Fruit fly (Drosophila melanogaster) whole organism, embryonic: ENCODE results near the gene CG13077.

Experiments used
- CG10543 ChIP-seq: fragments of 200-800 bp; sonication (Bioruptor generic); optimal IDR thresholded peaks from 3 replicates; lab custom pipeline; 2017; ENCODE audit warnings: missing biosample characterization, mild to moderate bottlenecking, missing genetic modification characterization, moderate library complexity
- CG10565 ChIP-seq: fragments of 200-800 bp; sonication (Bioruptor generic); optimal IDR thresholded peaks from 3 replicates; lab custom pipeline; 2016; ENCODE audit warnings: missing biosample characterization, mild to moderate bottlenecking, missing genetic modification characterization
- CG10654 ChIP-seq: fragments of 200-800 bp; sonication (Bioruptor generic); optimal IDR thresholded peaks from 2 replicates; lab custom pipeline; 2016; ENCODE audit warnings: missing biosample characterization, missing genetic modification characterization
- CG13424 ChIP-seq: fragments of 200-800 bp; sonication (Bioruptor generic); optimal IDR thresholded peaks from 2 replicates; lab custom pipeline; 2019; ENCODE audit warnings: missing biosample characterization, mild to moderate bottlenecking, missing genetic modification characterization, moderate library complexity
- CG13624 ChIP-seq: fragments of 200-800 bp; sonication (Bioruptor generic); optimal IDR thresholded peaks from 2 replicates; lab custom pipeline; 2016; ENCODE audit warnings: missing biosample characterization, missing genetic modification characterization
- CG14441 ChIP-seq: fragments of 200-800 bp; sonication (Bioruptor generic); IDR thresholded peaks from 2 replicates; pipeline ENCODE4 v1.3.6; 2022; ENCODE audit warnings: missing biosample characterization, missing genetic modification characterization
- CG14667 ChIP-seq: fragments of 200-800 bp; sonication (Bioruptor generic); IDR thresholded peaks from 2 replicates; pipeline ENCODE4 v1.3.6; 2022; ENCODE audit warnings: missing biosample characterization, missing genetic modification characterization
- CG15479 ChIP-seq: fragments of 200-800 bp; sonication (Bioruptor generic); optimal IDR thresholded peaks from 3 replicates; lab custom pipeline; 2019; ENCODE audit warnings: missing biosample characterization, mild to moderate bottlenecking, missing genetic modification characterization, moderate library complexity
- CG1602 ChIP-seq: fragments of 200-800 bp; sonication (Bioruptor generic); optimal IDR thresholded peaks from 3 replicates; lab custom pipeline; 2016; ENCODE audit warnings: missing biosample characterization, missing genetic modification characterization
- CG18476 ChIP-seq: fragments of 200-800 bp; sonication (Bioruptor generic); optimal IDR thresholded peaks from 2 replicates; lab custom pipeline; 2016; ENCODE audit warnings: missing biosample characterization, mild to moderate bottlenecking, missing genetic modification characterization
- CG2202 ChIP-seq: fragments of 200-800 bp; sonication (Bioruptor generic); optimal IDR thresholded peaks from 2 replicates; lab custom pipeline; 2018; ENCODE audit warnings: missing biosample characterization, mild to moderate bottlenecking, missing genetic modification characterization
- CG30020 ChIP-seq: fragments of 200-800 bp; optimal IDR thresholded peaks from 2 replicates; lab custom pipeline; 2019; ENCODE audit warnings: missing biosample characterization, mild to moderate bottlenecking, missing genetic modification characterization, moderate library complexity
- CG30403 ChIP-seq: fragments of 200-800 bp; sonication (Bioruptor generic); optimal IDR thresholded peaks from 3 replicates; lab custom pipeline; 2016; ENCODE audit warnings: missing biosample characterization, missing genetic modification characterization
- CG34376 ChIP-seq: fragments of 200-800 bp; sonication (Bioruptor generic); optimal IDR thresholded peaks from 2 replicates; lab custom pipeline; 2018; ENCODE audit warnings: missing biosample characterization, mild to moderate bottlenecking, missing genetic modification characterization
- CG3726 ChIP-seq: fragments of 200-800 bp; sonication (Bioruptor generic); IDR thresholded peaks from 3 replicates; pipeline ENCODE4, ENCODE4 v1.3.6; 2022; ENCODE audit warnings: missing biosample characterization, missing genetic modification characterization
- CG4707 ChIP-seq: fragments of 200-800 bp; sonication (Bioruptor generic); optimal IDR thresholded peaks from 2 replicates; lab custom pipeline; 2018; ENCODE audit warnings: missing biosample characterization, mild to moderate bottlenecking, missing genetic modification characterization, moderate library complexity
- CG4730 ChIP-seq: fragments of 200-800 bp; sonication (Bioruptor generic); IDR thresholded peaks from 2 replicates; pipeline ENCODE4 v1.3.6; 2022; ENCODE audit warnings: missing biosample characterization, missing genetic modification characterization
- CG6272 ChIP-seq: fragments of 200-800 bp; sonication (Bioruptor generic); IDR thresholded peaks from 2 replicates; pipeline ENCODE4 v1.3.6; 2022; ENCODE audit warnings: missing biosample characterization, missing genetic modification characterization
- CG7271 ChIP-seq: fragments of 200-800 bp; sonication (Bioruptor generic); optimal IDR thresholded peaks from 2 replicates; lab custom pipeline; 2018; ENCODE audit warnings: missing biosample characterization, mild to moderate bottlenecking, missing genetic modification characterization, moderate library complexity
- CG9932 ChIP-seq: fragments of 200-800 bp; sonication (Bioruptor generic); IDR thresholded peaks from 2 replicates; pipeline ENCODE4 v1.3.6; 2022; ENCODE audit warnings: missing biosample characterization, missing genetic modification characterization
- CHES-1-like ChIP-seq: fragments of 200-800 bp; sonication (Bioruptor generic); optimal IDR thresholded peaks from 2 replicates; lab custom pipeline; 2016; ENCODE audit warnings: missing biosample characterization, missing genetic modification characterization
- Drgx ChIP-seq: fragments of 200-800 bp; sonication (Bioruptor generic); IDR thresholded peaks from 2 replicates; pipeline ENCODE4 v1.3.6; 2022; ENCODE audit warnings: missing biosample characterization, missing genetic modification characterization
- E2f1 ChIP-seq: fragments of 200-800 bp; sonication (Bioruptor generic); IDR thresholded peaks from 2 replicates; pipeline ENCODE4 v1.3.6; 2022; ENCODE audit warnings: missing biosample characterization, missing genetic modification characterization
- Ets97D ChIP-seq: fragments of 200-800 bp; sonication (Bioruptor generic); optimal IDR thresholded peaks from 3 replicates; lab custom pipeline; 2016; ENCODE audit warnings: missing biosample characterization, missing genetic modification characterization
- HmgZ ChIP-seq: fragments of 200-800 bp; sonication (Bioruptor generic); optimal IDR thresholded peaks from 2 replicates; lab custom pipeline; 2018; ENCODE audit warnings: missing biosample characterization, mild to moderate bottlenecking, missing genetic modification characterization
- Lhr ChIP-seq: fragments of 200-800 bp; sonication (Bioruptor generic); optimal IDR thresholded peaks from 3 replicates; lab custom pipeline; 2017; ENCODE audit warnings: mild to moderate bottlenecking, missing biosample characterization, missing genetic modification reagents, missing genetic modification characterization
- Lpt ChIP-seq: fragments of >200 bp; optimal IDR thresholded peaks from 2 replicates; lab custom pipeline; 2018; ENCODE audit warnings: missing biosample characterization, missing genetic modification characterization
- MTF-1 ChIP-seq: fragments of 200-800 bp; sonication (Bioruptor generic); optimal IDR thresholded peaks from 2 replicates; lab custom pipeline; 2018; ENCODE audit warnings: missing biosample characterization, mild to moderate bottlenecking, missing genetic modification characterization, borderline replicate concordance
- Neu2 ChIP-seq: fragments of 200-800 bp; sonication (Bioruptor generic); optimal IDR thresholded peaks from 3 replicates; lab custom pipeline; 2016; ENCODE audit warnings: missing biosample characterization, missing genetic modification characterization, borderline replicate concordance
- Opbp ChIP-seq: fragments of 200-800 bp; sonication (Bioruptor generic); IDR thresholded peaks from 3 replicates; pipeline ENCODE4 v1.3.6; 2022; ENCODE audit warnings: missing biosample characterization, missing genetic modification characterization; ENCODE audit not compliant: partially characterized antibody
- Pdp1 ChIP-seq, 2 experiments: fragments of 200-800 bp; sonication (Bioruptor generic); optimal IDR thresholded peaks; 3 replicates each; lab custom pipeline; 2016; ENCODE audit warnings: missing biosample characterization in 2 of 2, missing genetic modification characterization in 2 of 2, mild to moderate bottlenecking in 1 of 2, moderate library complexity in 1 of 2
- Ravus ChIP-seq: fragments of 200-800 bp; sonication (Bioruptor generic); IDR thresholded peaks from 2 replicates; pipeline ENCODE4 v1.3.6; 2022; ENCODE audit warnings: missing biosample characterization, missing genetic modification characterization
- Sin3A ChIP-seq: fragments of >200 bp; optimal IDR thresholded peaks from 2 replicates; lab custom pipeline; 2018
- Sox102F ChIP-seq: fragments of 200-800 bp; sonication (Bioruptor generic); optimal IDR thresholded peaks from 2 replicates; lab custom pipeline; 2018; ENCODE audit warnings: missing biosample characterization, mild to moderate bottlenecking, missing genetic modification characterization, moderate library complexity
- Sry-δ ChIP-seq: fragments of 200-800 bp; sonication (Bioruptor generic); optimal IDR thresholded peaks from 2 replicates; lab custom pipeline; 2016; ENCODE audit warnings: missing biosample characterization, missing genetic modification characterization
- ab ChIP-seq: fragments of 200-800 bp; sonication (Bioruptor generic); optimal IDR thresholded peaks from 2 replicates; lab custom pipeline; 2016; ENCODE audit warnings: missing biosample characterization, missing genetic modification characterization
- chm ChIP-seq: fragments of 200-800 bp; sonication (Bioruptor generic); IDR thresholded peaks from 2 replicates; pipeline ENCODE4 v1.3.6; 2022; ENCODE audit warnings: missing biosample characterization, missing genetic modification characterization
- crp ChIP-seq, 2 experiments: fragments of 200-800 bp; sonication (Bioruptor generic); optimal IDR thresholded peaks; 2 replicates in 1 of 2; 3 replicates in 1 of 2; lab custom pipeline; 2017; ENCODE audit warnings: missing biosample characterization in 2 of 2, missing genetic modification characterization in 2 of 2, mild to moderate bottlenecking in 1 of 2, moderate library complexity in 1 of 2
- da ChIP-seq: fragments of 200-800 bp; sonication (Bioruptor generic); optimal IDR thresholded peaks from 2 replicates; lab custom pipeline; 2016; ENCODE audit warnings: missing biosample characterization, missing genetic modification characterization
- dm ChIP-seq: fragments of 200-800 bp; sonication (Bioruptor generic); optimal IDR thresholded peaks from 3 replicates; lab custom pipeline; 2016; ENCODE audit warnings: missing biosample characterization, missing genetic modification characterization
- dmrt99B ChIP-seq: fragments of 200-800 bp; sonication (Bioruptor generic); optimal IDR thresholded peaks from 2 replicates; lab custom pipeline; 2018; ENCODE audit warnings: missing biosample characterization, mild to moderate bottlenecking, missing genetic modification characterization, moderate library complexity
- ewg ChIP-seq: fragments of 200-800 bp; sonication (Bioruptor generic); optimal IDR thresholded peaks from 3 replicates; lab custom pipeline; 2017; ENCODE audit warnings: mild to moderate bottlenecking, missing biosample characterization, missing genetic modification reagents, missing genetic modification characterization
- exex ChIP-seq: fragments of 200-800 bp; sonication (Bioruptor generic); optimal IDR thresholded peaks from 4 replicates; lab custom pipeline; 2018; ENCODE audit warnings: missing biosample characterization, mild to moderate bottlenecking, missing genetic modification characterization, moderate library complexity
- inv ChIP-seq: fragments of 200-800 bp; sonication (Bioruptor generic); IDR thresholded peaks from 2 replicates; pipeline ENCODE4 v1.3.6; 2022; ENCODE audit warnings: missing biosample characterization, missing genetic modification characterization; ENCODE audit not compliant: partially characterized antibody
- nerfin-2 ChIP-seq: fragments of 200-800 bp; sonication (Bioruptor generic); IDR thresholded peaks from 2 replicates; pipeline ENCODE4 v1.3.6; 2022; ENCODE audit warnings: missing biosample characterization, missing genetic modification characterization; ENCODE audit not compliant: partially characterized antibody
- sens ChIP-seq: fragments of 200-800 bp; sonication (Bioruptor generic); peaks from one replicate; lab custom pipeline; 2016; ENCODE audit warnings: missing biosample characterization, missing genetic modification characterization
- tgo ChIP-seq: fragments of 200-800 bp; sonication (Bioruptor generic); IDR thresholded peaks from 3 replicates; pipeline ENCODE4 v1.3.6; 2022; ENCODE audit warnings: missing biosample characterization, missing genetic modification characterization
- z ChIP-seq: fragments of 200-800 bp; sonication (Bioruptor generic); IDR thresholded peaks from 3 replicates; pipeline ENCODE4 v1.3.6; 2022; ENCODE audit warnings: missing biosample characterization, missing genetic modification characterization
- zf30C ChIP-seq: fragments of 200-800 bp; sonication (Bioruptor generic); optimal IDR thresholded peaks from 3 replicates; lab custom pipeline; 2018; ENCODE audit warnings: missing biosample characterization, mild to moderate bottlenecking, missing genetic modification characterization

Gene CG13077

dm6 chr2L:19574364-19574763 lies 8.7 kb downstream of the CG13077 start:
- TF ChIP-seq Sry-δ (GFP tag; lab: Kevin White, UChicago) (no peak), CHES-1-like (GFP tag; lab: Kevin White, UChicago) (no peak), Drgx (GFP tag; lab: Robert Waterston, UW) (0 out of 2 replicates have a peak, but pooled peaks have one; percentile 15), CG10654 (GFP tag; lab: Kevin White, UChicago) (no peak), tgo (no peak), E2f1 (0 out of 2 replicates have a peak, but pooled peaks have one; percentile 16), dm (GFP tag; lab: Kevin White, UChicago) (no peak), zf30C (GFP tag; lab: Kevin White, UChicago) (peak; percentile 6)

dm6 chr2L:19574959-19575625 lies 9.4 kb downstream of the CG13077 start:
- TF ChIP-seq CG13424 (tag; lab: Kevin White, UChicago), result no peak
- no peak for TF ChIP-seq Ravus
- no peak for TF ChIP-seq CG9932 (GFP tag; lab: Robert Waterston, UW)
- TF ChIP-seq CG2202, result no peak
- no peak for TF ChIP-seq CG14441 (GFP tag; lab: Robert Waterston, UW)
- TF ChIP-seq CG18476 (GFP tag; lab: Kevin White, UChicago), result no peak
- TF ChIP-seq sens (GFP tag; lab: Kevin White, UChicago), result no peak
- no peak for TF ChIP-seq CG3726 (GFP tag; lab: Robert Waterston, UW)
- TF ChIP-seq CG34376 (GFP tag; lab: Kevin White, UChicago), result no peak
- TF ChIP-seq CG30403, result no peak
- TF ChIP-seq CG7271 (tag; lab: Kevin White, UChicago), result no peak
- TF ChIP-seq CG4707, result no peak
- no peak; the same call in 1 of the 2 replicates for TF ChIP-seq nerfin-2 (GFP tag; lab: Robert Waterston, UW)
- TF ChIP-seq Ets97D (GFP tag; lab: Kevin White, UChicago), result no peak
- TF ChIP-seq MTF-1, result no peak
- no peak for TF ChIP-seq Lhr (GFP tag; lab: Kevin White, UChicago)
- TF ChIP-seq CG4730 (GFP tag; lab: Robert Waterston, UW), result no peak
- no peak for TF ChIP-seq Sox102F (GFP tag; lab: Kevin White, UChicago)
- no peak for TF ChIP-seq CG14667 (GFP tag; lab: Robert Waterston, UW)
- no peak for TF ChIP-seq CG1602 (GFP tag; lab: Kevin White, UChicago)
- no peak for TF ChIP-seq chm
- TF ChIP-seq CG15479 (GFP tag; lab: Kevin White, UChicago), result no peak
- no peak for TF ChIP-seq Sin3A (lab: Kevin White, UChicago)
- no peak for TF ChIP-seq HmgZ (tag; lab: Kevin White, UChicago)
- TF ChIP-seq CG10543 (GFP tag; lab: Kevin White, UChicago), result peak; percentile 77
- peak; percentile 27; the same call in 1 of the 2 replicates for TF ChIP-seq inv
- no peak for TF ChIP-seq CG6272 (GFP tag; lab: Robert Waterston, UW)
- peak; percentile 61; the same call in 1 of the 3 replicates for TF ChIP-seq Opbp (GFP tag; lab: Robert Waterston, UW)
- TF ChIP-seq z (GFP tag; lab: Robert Waterston, UW), result peak; percentile 99
- TF ChIP-seq CG13624 (GFP tag; lab: Kevin White, UChicago), result no peak
- TF ChIP-seq ewg, result peak; percentile 85
- TF ChIP-seq CG30020 (tag; lab: Kevin White, UChicago), result no peak
- TF ChIP-seq crp (GFP tag; optimal IDR thresholded peaks at IDR 0.05; lab: Kevin White, UChicago), result no peak
- TF ChIP-seq exex (tag; lab: Kevin White, UChicago), result no peak
- no peak for TF ChIP-seq ab (GFP tag; lab: Kevin White, UChicago)
- TF ChIP-seq Lpt (GFP tag; lab: Kevin White, UChicago), result no peak
- TF ChIP-seq Neu2 (GFP tag; lab: Kevin White, UChicago), result no peak
- no peak for TF ChIP-seq da (GFP tag; lab: Kevin White, UChicago)
- TF ChIP-seq Pdp1 (GFP tag; optimal IDR thresholded peaks at IDR 0.05; lab: Kevin White, UChicago), result peak in 1 of 2 experiments; percentile 69
- TF ChIP-seq dmrt99B (tag; lab: Kevin White, UChicago), result no peak
- TF ChIP-seq CG10565 (GFP tag; lab: Kevin White, UChicago), result no peak
